Worm (Caenorhabditis elegans): ENCODE data around the gene Y17G7B.8.

DNA sequence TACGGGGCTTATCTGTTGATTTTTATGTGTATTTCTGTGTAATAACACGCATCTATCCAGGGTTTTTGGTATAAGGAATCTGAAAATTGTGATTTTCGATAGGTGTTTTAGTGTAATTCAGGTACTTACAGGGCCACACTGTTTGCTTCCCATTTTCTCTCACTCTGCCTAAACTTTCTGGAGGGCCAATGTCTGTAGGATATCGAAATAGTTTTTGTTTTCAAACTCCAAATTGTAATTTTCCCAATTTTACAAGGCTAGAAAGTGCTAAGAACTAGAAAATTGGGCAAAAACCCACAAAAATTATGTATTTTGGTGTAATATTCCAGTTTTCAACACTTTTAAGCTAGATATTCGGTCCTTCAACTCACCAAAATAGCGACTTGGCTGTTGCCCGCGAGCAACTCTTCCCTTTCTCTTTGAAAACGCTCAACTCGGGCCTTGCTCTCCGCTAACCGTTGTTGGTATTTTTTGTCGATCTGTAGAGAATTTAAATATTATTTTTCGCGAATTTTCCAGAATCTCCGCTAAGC lies 50.8 kb downstream of the Y17G7B.8 start:
- TF ChIP-seq elt-1 (tag; optimal IDR thresholded peaks at IDR 0.05; ENCODE audit: borderline replicate concordance, insufficient read depth), result no peak
- no peak for TF ChIP-seq nhr-12 (tag; optimal IDR thresholded peaks at IDR 0.05)
- no peak for TF ChIP-seq cnd-1 (tag; optimal IDR thresholded peaks at IDR 0.05)
- no peak for TF ChIP-seq nhr-28 (tag; optimal IDR thresholded peaks at IDR 0.05)
- TF ChIP-seq mab-5 (tag; optimal IDR thresholded peaks at IDR 0.05), result no peak
- TF ChIP-seq pha-4 (tag; optimal IDR thresholded peaks at IDR 0.05), result no peak
- TF ChIP-seq ham-2 (GFP tag; optimal IDR thresholded peaks at IDR 0.05), result no peak
- no peak for TF ChIP-seq lsy-2 (tag; optimal IDR thresholded peaks at IDR 0.05)
- TF ChIP-seq unc-120 (tag; optimal IDR thresholded peaks at IDR 0.05; ENCODE audit: poor library complexity, severe bottlenecking), result no peak
